Fruit fly (Drosophila melanogaster) whole organism, embryonic: ENCODE results near the gene sky.
A peak's percentile ranks its signal among the peaks of the same experiment; 100 is the strongest.

ENCODE experiments used
- Ada2b ChIP-seq: fragments of 200-800 bp; sonication (Bioruptor generic); IDR thresholded peaks from 2 replicates; pipeline ENCODE4 v1.3.6; 2022; ENCODE audit warnings: missing biosample characterization, missing genetic modification characterization
- Atf6 ChIP-seq: fragments of 200-800 bp; sonication (Bioruptor generic); IDR thresholded peaks from 2 replicates; pipeline ENCODE4 v1.3.6; 2022; ENCODE audit warnings: missing biosample characterization, missing genetic modification characterization
- CG11696 ChIP-seq: fragments of 200-800 bp; sonication (Bioruptor generic); IDR thresholded peaks from 2 replicates; pipeline ENCODE4 v1.3.6; 2022; ENCODE audit warnings: missing biosample characterization, missing genetic modification characterization
- CG13775 ChIP-seq: fragments of 200-800 bp; sonication (Bioruptor generic); optimal IDR thresholded peaks from 3 replicates; lab custom pipeline; 2017; ENCODE audit warnings: missing biosample characterization, mild to moderate bottlenecking, missing genetic modification characterization
- CG13894 ChIP-seq: fragments of 200-800 bp; sonication (Bioruptor generic); optimal IDR thresholded peaks from 3 replicates; lab custom pipeline; 2018; ENCODE audit warnings: missing biosample characterization, mild to moderate bottlenecking, missing genetic modification characterization, moderate library complexity
- CG15011 ChIP-seq: fragments of 200-800 bp; sonication (Bioruptor generic); optimal IDR thresholded peaks from 3 replicates; lab custom pipeline; 2018; ENCODE audit warnings: missing biosample characterization, mild to moderate bottlenecking, missing genetic modification characterization
- CG31224 ChIP-seq: fragments of 200-800 bp; sonication (Bioruptor generic); IDR thresholded peaks from 2 replicates; pipeline ENCODE4 v1.3.6; 2022; ENCODE audit warnings: missing biosample characterization, missing genetic modification characterization
- CG4282 ChIP-seq: fragments of 200-800 bp; sonication (Bioruptor generic); optimal IDR thresholded peaks from 2 replicates; lab custom pipeline; 2016; ENCODE audit warnings: missing biosample characterization, missing genetic modification characterization
- CG4424 ChIP-seq: fragments of 200-800 bp; sonication (Bioruptor generic); optimal IDR thresholded peaks from 3 replicates; lab custom pipeline; 2016; ENCODE audit warnings: missing biosample characterization, missing genetic modification characterization
- CG5180 ChIP-seq: fragments of 200-800 bp; sonication (Bioruptor generic); optimal IDR thresholded peaks from 3 replicates; lab custom pipeline; 2017; ENCODE audit warnings: missing biosample characterization, missing genetic modification characterization, mild to moderate bottlenecking, moderate library complexity, missing genetic modification reagents
- CG6654 ChIP-seq: fragments of 200-800 bp; sonication (Bioruptor generic); optimal IDR thresholded peaks from 2 replicates; lab custom pipeline; 2017; ENCODE audit warnings: missing biosample characterization, mild to moderate bottlenecking, missing genetic modification characterization
- CG6813 ChIP-seq: fragments of 200-800 bp; sonication (Bioruptor generic); optimal IDR thresholded peaks from 2 replicates; lab custom pipeline; 2017; ENCODE audit warnings: missing biosample characterization, missing genetic modification characterization, mild to moderate bottlenecking, moderate library complexity, missing genetic modification reagents
- CG6854 ChIP-seq: fragments of 200-800 bp; sonication (Bioruptor generic); optimal IDR thresholded peaks from 3 replicates; lab custom pipeline; 2017; ENCODE audit warnings: missing biosample characterization, mild to moderate bottlenecking, missing genetic modification characterization
- CG7271 ChIP-seq: fragments of 200-800 bp; sonication (Bioruptor generic); optimal IDR thresholded peaks from 2 replicates; lab custom pipeline; 2018; ENCODE audit warnings: missing biosample characterization, mild to moderate bottlenecking, missing genetic modification characterization, moderate library complexity
- CG7839 ChIP-seq: fragments of 200-800 bp; sonication (Bioruptor generic); optimal IDR thresholded peaks from 3 replicates; lab custom pipeline; 2018; ENCODE audit warnings: missing biosample characterization, mild to moderate bottlenecking, missing genetic modification characterization, moderate library complexity
- CG8388 ChIP-seq: fragments of 200-800 bp; sonication (Bioruptor generic); optimal IDR thresholded peaks from 2 replicates; lab custom pipeline; 2019; ENCODE audit warnings: missing biosample characterization, mild to moderate bottlenecking, missing genetic modification characterization, moderate library complexity
- CG8924 ChIP-seq: fragments of 200-800 bp; optimal IDR thresholded peaks from 3 replicates; lab custom pipeline; 2019; ENCODE audit warnings: missing biosample characterization, mild to moderate bottlenecking, missing genetic modification characterization, moderate library complexity
- CG9727 ChIP-seq: fragments of 200-800 bp; sonication (Bioruptor generic); optimal IDR thresholded peaks from 3 replicates; lab custom pipeline; 2017; ENCODE audit warnings: missing biosample characterization, mild to moderate bottlenecking, missing genetic modification characterization
- CrebB ChIP-seq: fragments of 200-800 bp; sonication (Bioruptor generic); optimal IDR thresholded peaks from 3 replicates; lab custom pipeline; 2018; ENCODE audit warnings: missing biosample characterization, mild to moderate bottlenecking, missing genetic modification characterization
- Dll ChIP-seq: fragments of 200-800 bp; sonication (Bioruptor generic); IDR thresholded peaks from 4 replicates; pipeline ENCODE4 v1.3.6; 2022; ENCODE audit warnings: missing biosample characterization, missing genetic modification characterization; ENCODE audit not compliant: partially characterized antibody
- Dref ChIP-seq: fragments of 200-800 bp; sonication (Bioruptor generic); IDR thresholded peaks from 2 replicates; pipeline ENCODE4 v1.3.6; 2022; ENCODE audit warnings: missing biosample characterization, missing genetic modification characterization
- Eip74EF ChIP-seq, 2 experiments: fragments of 200-800 bp in 1 of 2; fragments of >200 bp in 1 of 2; sonication (Bioruptor generic) in 1 of 2; optimal IDR thresholded peaks; 2 replicates each; lab custom pipeline; 2017 to 2019; ENCODE audit warnings: missing biosample characterization in 2 of 2, missing genetic modification characterization in 2 of 2, mild to moderate bottlenecking in 1 of 2, moderate library complexity in 1 of 2
- HmgZ ChIP-seq: fragments of 200-800 bp; sonication (Bioruptor generic); optimal IDR thresholded peaks from 2 replicates; lab custom pipeline; 2018; ENCODE audit warnings: missing biosample characterization, mild to moderate bottlenecking, missing genetic modification characterization
- NC2α ChIP-seq: fragments of 200-800 bp; sonication (Bioruptor generic); optimal IDR thresholded peaks from 2 replicates; lab custom pipeline; 2016; ENCODE audit warnings: missing biosample characterization, missing genetic modification characterization
- Oli ChIP-seq: fragments of 200-800 bp; sonication (Bioruptor generic); optimal IDR thresholded peaks from 2 replicates; lab custom pipeline; 2018; ENCODE audit warnings: missing biosample characterization, mild to moderate bottlenecking, missing genetic modification characterization, moderate library complexity
- Ptx1 ChIP-seq: fragments of 200-800 bp; sonication (Bioruptor generic); IDR thresholded peaks from 2 replicates; pipeline ENCODE4 v1.3.6; 2022; ENCODE audit warnings: missing biosample characterization, missing genetic modification characterization
- Rfx ChIP-seq: fragments of 200-800 bp; sonication (Bioruptor generic); IDR thresholded peaks from 2 replicates; pipeline ENCODE4 v1.3.6; 2022; ENCODE audit warnings: missing biosample characterization, missing genetic modification characterization
- Spps ChIP-seq: fragments of 200-800 bp; sonication (Bioruptor generic); optimal IDR thresholded peaks from 2 replicates; lab custom pipeline; 2018; ENCODE audit warnings: missing biosample characterization, mild to moderate bottlenecking, missing genetic modification characterization
- amos ChIP-seq: fragments of 200-800 bp; sonication (Bioruptor generic); IDR thresholded peaks from 2 replicates; pipeline ENCODE4 v1.3.6; 2022; ENCODE audit warnings: missing biosample characterization, missing genetic modification characterization; ENCODE audit not compliant: partially characterized antibody
- bcd ChIP-seq: fragments of 200-800 bp; sonication (Bioruptor generic); optimal IDR thresholded peaks from 2 replicates; lab custom pipeline; 2017; ENCODE audit warnings: missing biosample characterization, mild to moderate bottlenecking, missing genetic modification characterization
- caup ChIP-seq: fragments of 200-800 bp; sonication (Bioruptor generic); optimal IDR thresholded peaks from 3 replicates; lab custom pipeline; 2017; ENCODE audit warnings: missing biosample characterization, mild to moderate bottlenecking, missing genetic modification characterization, moderate library complexity; ENCODE audit not compliant: severe bottlenecking
- chinmo ChIP-seq: fragments of 200-800 bp; sonication (Bioruptor generic); IDR thresholded peaks from 4 replicates; pipeline ENCODE4 v1.3.6; 2022; ENCODE audit warnings: missing biosample characterization, missing genetic modification characterization; ENCODE audit not compliant: partially characterized antibody
- ci ChIP-seq: fragments of 200-800 bp; sonication (Bioruptor generic); IDR thresholded peaks from 3 replicates; pipeline ENCODE4 v1.3.6; 2022; ENCODE audit warnings: missing biosample characterization, missing genetic modification characterization
- crol ChIP-seq: fragments of 200-800 bp; sonication (Bioruptor generic); IDR thresholded peaks from 2 replicates; pipeline ENCODE4 v1.3.6; 2022; ENCODE audit warnings: missing biosample characterization, missing genetic modification characterization
- dm ChIP-seq: fragments of 200-800 bp; sonication (Bioruptor generic); optimal IDR thresholded peaks from 3 replicates; lab custom pipeline; 2016; ENCODE audit warnings: missing biosample characterization, missing genetic modification characterization
- hb ChIP-seq: fragments of 200-800 bp; sonication (Bioruptor generic); IDR thresholded peaks from 3 replicates; pipeline ENCODE4 v1.3.6; 2022; ENCODE audit warnings: missing biosample characterization, missing genetic modification characterization; ENCODE audit not compliant: partially characterized antibody
- lbe ChIP-seq: fragments of 200-800 bp; sonication (Bioruptor generic); optimal IDR thresholded peaks from 2 replicates; lab custom pipeline; 2016; ENCODE audit warnings: missing biosample characterization, mild to moderate bottlenecking, missing genetic modification characterization
- org-1 ChIP-seq: fragments of 200-800 bp; sonication (Bioruptor generic); optimal IDR thresholded peaks from 2 replicates; lab custom pipeline; 2017; ENCODE audit warnings: missing biosample characterization, missing genetic modification characterization
- pb ChIP-seq: fragments of 200-800 bp; sonication (Bioruptor generic); optimal IDR thresholded peaks from 3 replicates; lab custom pipeline; 2016; ENCODE audit warnings: missing biosample characterization, missing genetic modification characterization
- pfk ChIP-seq: fragments of 200-800 bp; sonication (Bioruptor generic); optimal IDR thresholded peaks from 2 replicates; lab custom pipeline; 2018; ENCODE audit warnings: missing biosample characterization, mild to moderate bottlenecking, missing genetic modification characterization, moderate library complexity
- pum ChIP-seq: fragments of 200-800 bp; sonication (Bioruptor generic); optimal IDR thresholded peaks from 2 replicates; lab custom pipeline; 2016; ENCODE audit warnings: missing biosample characterization, missing genetic modification characterization
- rib ChIP-seq: fragments of 200-800 bp; sonication (Bioruptor generic); IDR thresholded peaks from 2 replicates; pipeline ENCODE4 v1.3.6; 2022; ENCODE audit warnings: missing biosample characterization, missing genetic modification characterization
- row ChIP-seq: fragments of 200-800 bp; sonication (Bioruptor generic); IDR thresholded peaks from 3 replicates; pipeline ENCODE4 v1.3.6; 2022; ENCODE audit warnings: missing biosample characterization, missing genetic modification characterization
- salm ChIP-seq: fragments of 200-800 bp; sonication (Bioruptor generic); optimal IDR thresholded peaks from 2 replicates; lab custom pipeline; 2018; ENCODE audit warnings: missing biosample characterization, mild to moderate bottlenecking, missing genetic modification characterization
- ssp ChIP-seq: fragments of 200-800 bp; sonication (Bioruptor generic); IDR thresholded peaks from 2 replicates; pipeline ENCODE4 v1.3.6; 2022; ENCODE audit warnings: missing biosample characterization, missing genetic modification characterization
- tna ChIP-seq: fragments of 200-800 bp; sonication (Bioruptor generic); IDR thresholded peaks from 2 replicates; pipeline ENCODE4 v1.3.6; 2022; ENCODE audit warnings: missing biosample characterization, missing genetic modification characterization; ENCODE audit not compliant: partially characterized antibody
- trh ChIP-seq: fragments of 200-800 bp; sonication (Bioruptor generic); optimal IDR thresholded peaks from 2 replicates; lab custom pipeline; 2016; ENCODE audit warnings: missing biosample characterization, missing genetic modification characterization
- unc-4 ChIP-seq: fragments of 200-800 bp; sonication (Bioruptor generic); IDR thresholded peaks from 2 replicates; pipeline ENCODE4 v1.3.6; 2022; ENCODE audit warnings: missing biosample characterization, missing genetic modification characterization; ENCODE audit not compliant: partially characterized antibody

The sky gene

DNA sequence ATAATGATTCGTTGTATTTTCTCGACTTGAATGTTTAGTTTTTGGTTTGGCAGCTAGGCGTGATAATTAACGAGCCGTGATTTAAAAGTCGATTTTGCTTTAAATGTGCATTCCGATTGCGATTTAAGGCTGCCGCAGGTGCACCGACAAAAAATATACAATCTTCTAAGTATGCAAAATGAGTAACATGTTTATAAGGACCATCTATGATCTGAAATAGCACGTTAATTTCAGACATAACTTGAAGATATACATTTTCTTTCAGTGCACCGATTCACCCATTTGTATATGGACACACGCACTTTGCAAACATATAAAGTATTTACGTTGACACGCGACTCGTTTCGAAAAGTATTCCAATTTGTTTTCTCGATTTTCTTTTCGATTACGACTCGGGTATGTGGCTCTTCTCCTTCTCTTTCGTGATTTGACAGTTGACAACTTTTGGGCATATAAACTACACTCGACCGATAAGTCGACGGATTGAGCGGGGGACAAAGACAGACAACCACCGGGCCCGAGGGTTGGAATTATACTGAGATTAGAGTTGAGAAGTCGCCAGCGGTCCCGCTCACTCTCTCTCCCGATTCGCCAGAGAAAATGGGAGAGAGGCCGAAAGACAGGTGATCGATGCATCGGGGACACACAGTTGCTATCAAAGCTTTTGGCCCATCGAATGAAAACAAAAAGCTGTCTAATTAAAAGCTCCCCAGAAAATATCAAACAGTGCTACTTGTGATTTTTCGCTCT is 28.7 kb downstream of the sky start (continued):
- no peak; the same call in none of the 2 replicates for TF ChIP-seq Atf6 (GFP tag; lab: Robert Waterston, UW)
- no peak for TF ChIP-seq CG13894 (tag; lab: Kevin White, UChicago)
- no peak for TF ChIP-seq Ada2b (GFP tag; lab: Robert Waterston, UW)
- TF ChIP-seq Ptx1 (GFP tag; lab: Robert Waterston, UW), result peak; percentile 36; the same call in 1 of the 2 replicates
- TF ChIP-seq salm, result no peak
- TF ChIP-seq pb, result no peak
- no peak for TF ChIP-seq CG7271
- no peak for TF ChIP-seq rib (GFP tag; lab: Robert Waterston, UW)
- TF ChIP-seq lbe (GFP tag; lab: Kevin White, UChicago), result no peak
- peak; percentile 8 for TF ChIP-seq CG8924 (tag; lab: Kevin White, UChicago)
- TF ChIP-seq CG7839 (tag; lab: Kevin White, UChicago), result peak; percentile 32
- no peak for TF ChIP-seq Rfx (GFP tag; lab: Robert Waterston, UW)
- TF ChIP-seq org-1 (GFP tag; lab: Kevin White, UChicago), result peak; percentile 38
- TF ChIP-seq HmgZ (tag; lab: Kevin White, UChicago), result no peak
- peak; percentile 93 for TF ChIP-seq chinmo (GFP tag; lab: Robert Waterston, UW)
- peak; percentile 39 for TF ChIP-seq CrebB (tag; lab: Kevin White, UChicago)
- TF ChIP-seq CG4424 (GFP tag; lab: Kevin White, UChicago), result peak; percentile 37
- peak; percentile 40 for TF ChIP-seq CG9727 (GFP tag; lab: Kevin White, UChicago)
- TF ChIP-seq unc-4 (GFP tag; lab: Robert Waterston, UW), result no peak
- TF ChIP-seq dm, result no peak
- TF ChIP-seq CG6654 (GFP tag; lab: Kevin White, UChicago), result no peak
- no peak for TF ChIP-seq CG6813 (GFP tag; lab: Kevin White, UChicago)
- TF ChIP-seq crol (GFP tag; lab: Robert Waterston, UW), result no peak; the same call in 1 of the 2 replicates
- TF ChIP-seq pfk (GFP tag; lab: Kevin White, UChicago), result no peak
- no peak for TF ChIP-seq CG6854 (GFP tag; lab: Kevin White, UChicago)
- no peak for TF ChIP-seq CG11696 (GFP tag; lab: Robert Waterston, UW)
- no peak for TF ChIP-seq hb (GFP tag; lab: Robert Waterston, UW)
- peak; percentile 43 for TF ChIP-seq bcd
- TF ChIP-seq CG31224, result 0 out of 2 replicates have a peak, but pooled peaks have one; percentile 11
- TF ChIP-seq CG15011 (GFP tag; lab: Kevin White, UChicago), result no peak
- no peak for TF ChIP-seq tna (GFP tag; lab: Robert Waterston, UW)
- TF ChIP-seq pum, result peak; percentile 18
- 0 out of 4 replicates have a peak, but pooled peaks have one; percentile 22 for TF ChIP-seq Dll (GFP tag; lab: Robert Waterston, UW)
- TF ChIP-seq ssp (GFP tag; lab: Robert Waterston, UW), result no peak
- peak; percentile 62 for TF ChIP-seq Oli
- TF ChIP-seq Eip74EF (GFP tag; optimal IDR thresholded peaks at IDR 0.05; lab: Kevin White, UChicago), result no peak
- peak; percentile 7 for TF ChIP-seq CG8388 (GFP tag; lab: Kevin White, UChicago)
- peak; percentile 3 for TF ChIP-seq Spps (tag; lab: Kevin White, UChicago)
- no peak for TF ChIP-seq CG4282 (GFP tag; lab: Kevin White, UChicago)
- TF ChIP-seq amos, result no peak; the same call in 1 of the 2 replicates
- TF ChIP-seq CG5180, result no peak
- peak; percentile 67; the same call in 1 of the 3 replicates for TF ChIP-seq ci
- no peak for TF ChIP-seq NC2α (GFP tag; lab: Kevin White, UChicago)
- TF ChIP-seq caup (GFP tag; lab: Kevin White, UChicago), result peak; percentile 5
- peak; percentile 14 for TF ChIP-seq CG13775 (GFP tag; lab: Kevin White, UChicago)
- peak; percentile 27 for TF ChIP-seq trh (GFP tag; lab: Kevin White, UChicago)
- TF ChIP-seq row (GFP tag; lab: Robert Waterston, UW), result peak; percentile 32; the same call in 2 of the 3 replicates
- no peak for TF ChIP-seq Dref (GFP tag; lab: Robert Waterston, UW)
